Worm (Caenorhabditis elegans): ENCODE results near the gene T08H10.3.

DNA sequence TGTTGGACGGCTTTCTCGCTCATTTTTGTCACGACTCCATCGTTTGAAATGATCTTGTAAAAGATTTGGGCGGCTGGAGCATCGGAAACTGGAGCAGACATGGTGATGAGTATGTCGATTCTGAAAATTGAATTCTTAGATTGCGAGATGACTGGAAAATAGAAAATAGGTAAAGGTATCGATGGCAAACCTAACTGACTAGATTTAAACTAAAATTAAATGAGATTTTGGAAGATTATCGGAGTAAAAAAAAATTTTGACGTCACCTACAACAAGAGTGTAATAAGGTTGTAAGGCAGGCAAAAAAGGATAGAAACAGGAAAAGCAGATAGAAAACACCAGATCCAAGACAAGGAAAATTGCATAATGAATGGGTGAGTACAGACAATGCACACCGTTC is 49.7 kb upstream of the T08H10.3 start, which contains the start of gene skr-14:
- no peak for TF ChIP-seq unc-39 (tag; optimal IDR thresholded peaks at IDR 0.05)
- TF ChIP-seq elt-3 (tag; optimal IDR thresholded peaks at IDR 0.05): no peak
- TF ChIP-seq unc-62 (GFP tag; optimal IDR thresholded peaks at IDR 0.05): no peak
- no peak for TF ChIP-seq sma-9 (GFP tag; optimal IDR thresholded peaks at IDR 0.05)
- no peak for TF ChIP-seq sma-9 (tag; optimal IDR thresholded peaks at IDR 0.05)
- no peak for TF ChIP-seq dmd-4 (tag; optimal IDR thresholded peaks at IDR 0.05)
- TF ChIP-seq ztf-11 (tag; optimal IDR thresholded peaks at IDR 0.05): no peak
- TF ChIP-seq unc-55 (GFP tag; optimal IDR thresholded peaks at IDR 0.05): no peak
- TF ChIP-seq lsy-2 (tag; optimal IDR thresholded peaks at IDR 0.05): no peak
- TF ChIP-seq nhr-23 (tag; optimal IDR thresholded peaks at IDR 0.05): no peak
